Fruit fly (Drosophila melanogaster) whole organism, prepupa: ENCODE data around the gene Syn.
A peak's percentile ranks its signal among the peaks of the same experiment; 100 is the strongest.

ENCODE experiments used
- Blimp-1 ChIP-seq: fragments of 200-800 bp; sonication (Bioruptor generic); optimal IDR thresholded peaks from 3 replicates; lab custom pipeline; 2017; ENCODE audit warnings: missing biosample characterization, missing genetic modification characterization, mild to moderate bottlenecking, moderate library complexity, missing genetic modification reagents
- CG15336 ChIP-seq: fragments of 200-800 bp; sonication (Bioruptor generic); IDR thresholded peaks from 2 replicates; pipeline ENCODE4 v1.3.6; 2022; ENCODE audit warnings: missing biosample characterization, missing genetic modification characterization
- CG31627 ChIP-seq: fragments of 200-800 bp; sonication (Bioruptor generic); optimal IDR thresholded peaks from 3 replicates; lab custom pipeline; 2016; ENCODE audit warnings: missing biosample characterization, missing genetic modification characterization
- CG6163 ChIP-seq: fragments of 200-800 bp; sonication (Bioruptor generic); IDR thresholded peaks from 3 replicates; pipeline ENCODE4 v1.3.6; 2022; ENCODE audit warnings: missing biosample characterization, missing genetic modification characterization
- CG8319 ChIP-seq: fragments of 200-800 bp; sonication (Bioruptor generic); optimal IDR thresholded peaks from 3 replicates; lab custom pipeline; 2016; ENCODE audit warnings: missing biosample characterization, missing genetic modification characterization
- CG8632 ChIP-seq: fragments of 200-800 bp; sonication (Bioruptor generic); optimal IDR thresholded peaks from 3 replicates; lab custom pipeline; 2016; ENCODE audit warnings: missing biosample characterization, missing genetic modification characterization
- Ets21C ChIP-seq: fragments of 200-800 bp; sonication (Bioruptor generic); optimal IDR thresholded peaks from 3 replicates; lab custom pipeline; 2016; ENCODE audit warnings: missing biosample characterization, missing genetic modification characterization
- Hr38 ChIP-seq: sonication (Bioruptor generic); optimal IDR thresholded peaks from 2 replicates; lab custom pipeline; 2016; ENCODE audit warnings: missing biosample characterization, missing genetic modification characterization
- Met ChIP-seq: fragments of 200-800 bp; sonication (Bioruptor generic); optimal IDR thresholded peaks from 3 replicates; lab custom pipeline; 2016; ENCODE audit warnings: missing biosample characterization, missing genetic modification characterization
- OdsH ChIP-seq: fragments of 200-800 bp; sonication (Bioruptor generic); optimal IDR thresholded peaks from 3 replicates; lab custom pipeline; 2016; ENCODE audit warnings: missing biosample characterization, missing genetic modification characterization
- Sox102F ChIP-seq: fragments of 200-800 bp; sonication (Bioruptor generic); optimal IDR thresholded peaks from 2 replicates; lab custom pipeline; 2016; ENCODE audit warnings: missing biosample characterization, mild to moderate bottlenecking, missing genetic modification characterization
- pdm3 ChIP-seq: fragments of 200-800 bp; sonication (Bioruptor generic); optimal IDR thresholded peaks from 3 replicates; lab custom pipeline; 2016; ENCODE audit warnings: missing biosample characterization, missing genetic modification characterization

dm6 chr3R:10266624-10267492 is 76.4 kb downstream of the Syn start:
- TF ChIP-seq CG8319 (GFP tag; lab: Kevin White, UChicago), result no peak
- no peak for TF ChIP-seq Met
- no peak for TF ChIP-seq CG8632 (GFP tag; lab: Kevin White, UChicago)
- TF ChIP-seq Blimp-1, result no peak
- TF ChIP-seq Hr38, result no peak
- TF ChIP-seq Ets21C (GFP tag; lab: Kevin White, UChicago), result no peak
- TF ChIP-seq CG15336, result 0 out of 2 replicates have a peak, but pooled peaks have one; percentile 18
- peak; percentile 17 for TF ChIP-seq CG31627
- TF ChIP-seq CG6163 (GFP tag; lab: Robert Waterston, UW), result peak; percentile 42; the same call in 2 of the 3 replicates
- no peak for TF ChIP-seq pdm3 (GFP tag; lab: Kevin White, UChicago)
- TF ChIP-seq OdsH (GFP tag; lab: Kevin White, UChicago), result peak; percentile 22
- no peak for TF ChIP-seq Sox102F
